Worm (Caenorhabditis elegans): ENCODE data around the gene Y57G11C.23.

DNA sequence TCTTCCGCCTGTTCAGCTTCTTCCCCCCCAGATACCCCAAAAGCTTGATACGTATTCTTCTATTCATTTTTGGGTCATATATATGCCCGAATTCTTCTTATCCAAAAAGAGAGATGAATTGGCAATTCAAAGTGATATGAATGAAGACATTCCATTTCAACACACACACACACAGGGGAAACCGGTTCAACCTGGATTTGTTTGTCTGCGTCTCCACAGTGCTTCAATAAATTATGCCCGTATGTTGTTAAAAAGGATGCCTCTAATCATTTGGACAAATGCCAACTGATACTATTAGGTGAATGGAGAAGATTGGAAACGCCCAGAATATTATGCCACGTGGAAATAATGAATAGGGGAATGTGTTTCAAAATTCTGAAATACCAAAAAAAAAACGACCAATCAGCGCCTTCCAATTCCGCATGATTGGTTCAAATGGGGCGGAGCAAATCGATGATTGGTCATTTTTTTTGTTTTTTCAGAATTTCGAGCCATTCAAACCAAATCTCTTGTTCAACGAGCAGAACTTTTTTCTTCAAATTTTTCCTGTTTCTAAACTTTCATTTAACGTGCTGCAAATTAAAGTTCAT lies 8.3 kb upstream of the Y57G11C.23 start:
- TF ChIP-seq W03F9.2 (tag; optimal IDR thresholded peaks at IDR 0.05): no peak
- TF ChIP-seq dao-5 (tag; optimal IDR thresholded peaks at IDR 0.05): no peak
- TF ChIP-seq him-1 (tag; optimal IDR thresholded peaks at IDR 0.05): no peak
